Fruit fly (Drosophila melanogaster) whole organism, embryonic: Measurements from ENCODE around the gene Muc30E.

Source experiments
- Asciz ChIP-seq: fragments of 200-800 bp; sonication (Bioruptor generic); optimal IDR thresholded peaks from 2 replicates; lab custom pipeline; 2017; ENCODE audit warnings: missing biosample characterization, mild to moderate bottlenecking, missing genetic modification characterization, missing genetic modification reagents
- Awh ChIP-seq: fragments of 200-800 bp; sonication (Bioruptor generic); IDR thresholded peaks from 2 replicates; pipeline ENCODE4, ENCODE4 v1.3.6; 2022; ENCODE audit warnings: missing biosample characterization, missing genetic modification characterization
- CG1024 ChIP-seq: fragments of 200-800 bp; sonication (Bioruptor generic); IDR thresholded peaks from 2 replicates; pipeline ENCODE4 v1.3.6; 2022; ENCODE audit warnings: missing biosample characterization, missing genetic modification characterization
- CG10267 ChIP-seq: fragments of 200-800 bp; sonication (Bioruptor generic); optimal IDR thresholded peaks from 2 replicates; lab custom pipeline; 2018; ENCODE audit warnings: missing biosample characterization, mild to moderate bottlenecking, missing genetic modification characterization, moderate library complexity
- CG10959 ChIP-seq: fragments of 200-800 bp; sonication (Bioruptor generic); IDR thresholded peaks from 2 replicates; pipeline ENCODE4 v1.3.6; 2022; ENCODE audit warnings: missing biosample characterization, missing genetic modification characterization
- CG12155 ChIP-seq: fragments of 200-800 bp; sonication (Bioruptor generic); optimal IDR thresholded peaks from 3 replicates; lab custom pipeline; 2016; ENCODE audit warnings: missing biosample characterization, missing genetic modification characterization
- CG12299 ChIP-seq: fragments of 200-800 bp; sonication (Bioruptor generic); optimal IDR thresholded peaks from 2 replicates; lab custom pipeline; 2018; ENCODE audit warnings: missing biosample characterization, mild to moderate bottlenecking, missing genetic modification characterization
- CG12769 ChIP-seq: fragments of 200-800 bp; sonication (Bioruptor generic); optimal IDR thresholded peaks from 2 replicates; lab custom pipeline; 2019; ENCODE audit warnings: missing biosample characterization, mild to moderate bottlenecking, missing genetic modification characterization, moderate library complexity
- CG13894 ChIP-seq: fragments of 200-800 bp; sonication (Bioruptor generic); optimal IDR thresholded peaks from 3 replicates; lab custom pipeline; 2018; ENCODE audit warnings: missing biosample characterization, mild to moderate bottlenecking, missing genetic modification characterization, moderate library complexity
- CG14441 ChIP-seq: fragments of 200-800 bp; sonication (Bioruptor generic); IDR thresholded peaks from 2 replicates; pipeline ENCODE4 v1.3.6; 2022; ENCODE audit warnings: missing biosample characterization, missing genetic modification characterization
- CG15011 ChIP-seq: fragments of 200-800 bp; sonication (Bioruptor generic); optimal IDR thresholded peaks from 3 replicates; lab custom pipeline; 2018; ENCODE audit warnings: missing biosample characterization, mild to moderate bottlenecking, missing genetic modification characterization
- CG15514 ChIP-seq: fragments of 200-800 bp; sonication (Bioruptor generic); optimal IDR thresholded peaks from 3 replicates; lab custom pipeline; 2017; ENCODE audit warnings: missing biosample characterization, missing genetic modification characterization, mild to moderate bottlenecking, moderate library complexity, missing genetic modification reagents
- CG1603 ChIP-seq: fragments of 200-800 bp; sonication (Bioruptor generic); optimal IDR thresholded peaks from 2 replicates; lab custom pipeline; 2019; ENCODE audit warnings: missing biosample characterization, mild to moderate bottlenecking, missing genetic modification characterization, moderate library complexity
- CG1647 ChIP-seq: fragments of 200-800 bp; sonication (Bioruptor generic); optimal IDR thresholded peaks from 3 replicates; lab custom pipeline; 2016; ENCODE audit warnings: missing biosample characterization, missing genetic modification characterization
- CG17385 ChIP-seq: fragments of 200-800 bp; sonication (Bioruptor generic); optimal IDR thresholded peaks from 3 replicates; lab custom pipeline; 2018; ENCODE audit warnings: missing biosample characterization, mild to moderate bottlenecking, missing genetic modification characterization
- CG1792 ChIP-seq: fragments of 200-800 bp; sonication (Bioruptor generic); optimal IDR thresholded peaks from 2 replicates; lab custom pipeline; 2016; ENCODE audit warnings: missing biosample characterization, missing genetic modification characterization
- CG31388 ChIP-seq: fragments of 200-800 bp; sonication (Bioruptor generic); optimal IDR thresholded peaks from 2 replicates; lab custom pipeline; 2016; ENCODE audit warnings: missing biosample characterization, missing genetic modification characterization
- CG4282 ChIP-seq: fragments of 200-800 bp; sonication (Bioruptor generic); optimal IDR thresholded peaks from 2 replicates; lab custom pipeline; 2016; ENCODE audit warnings: missing biosample characterization, missing genetic modification characterization
- CG4854 ChIP-seq: fragments of 200-800 bp; sonication (Bioruptor generic); optimal IDR thresholded peaks from 2 replicates; lab custom pipeline; 2016; ENCODE audit warnings: missing biosample characterization, missing genetic modification characterization, inconsistent platforms
- CG7963 ChIP-seq: fragments of 200-800 bp; sonication (Bioruptor generic); IDR thresholded peaks from 3 replicates; pipeline ENCODE4 v1.3.6; 2022; ENCODE audit warnings: missing biosample characterization, missing genetic modification characterization; ENCODE audit not compliant: partially characterized antibody
- CG8924 ChIP-seq: fragments of 200-800 bp; optimal IDR thresholded peaks from 3 replicates; lab custom pipeline; 2019; ENCODE audit warnings: missing biosample characterization, mild to moderate bottlenecking, missing genetic modification characterization, moderate library complexity
- Dad ChIP-seq: fragments of 200-800 bp; sonication (Bioruptor generic); optimal IDR thresholded peaks from 3 replicates; lab custom pipeline; 2016; ENCODE audit warnings: missing biosample characterization, missing genetic modification characterization
- Gug ChIP-seq: fragments of 200-800 bp; sonication (Bioruptor generic); IDR thresholded peaks from 4 replicates; pipeline ENCODE4 v1.3.6; 2022; ENCODE audit warnings: missing biosample characterization, missing genetic modification characterization
- HLH3B ChIP-seq: fragments of 200-800 bp; sonication (Bioruptor generic); IDR thresholded peaks from 2 replicates; pipeline ENCODE4 v1.3.6; 2022; ENCODE audit warnings: missing biosample characterization, missing genetic modification characterization
- Hmx ChIP-seq: fragments of 200-800 bp; sonication (Bioruptor generic); optimal IDR thresholded peaks from 2 replicates; lab custom pipeline; 2016; ENCODE audit warnings: missing biosample characterization, missing genetic modification characterization
- Hr3 ChIP-seq: fragments of 200-800 bp; sonication (Bioruptor generic); optimal IDR thresholded peaks from 3 replicates; lab custom pipeline; 2016; ENCODE audit warnings: missing biosample characterization, missing genetic modification characterization
- Hsf ChIP-seq: fragments of 200-800 bp; sonication (Bioruptor generic); optimal IDR thresholded peaks from 3 replicates; lab custom pipeline; 2016; ENCODE audit warnings: missing biosample characterization, missing genetic modification characterization
- Jarid2 ChIP-seq: fragments of 200-800 bp; sonication (Bioruptor generic); optimal IDR thresholded peaks from 3 replicates; lab custom pipeline; 2017; ENCODE audit warnings: mild to moderate bottlenecking, missing biosample characterization, missing genetic modification reagents, missing genetic modification characterization
- Nf-YA ChIP-seq: fragments of 200-800 bp; sonication (Bioruptor generic); IDR thresholded peaks from 2 replicates; pipeline ENCODE4 v1.3.6; 2022; ENCODE audit warnings: missing biosample characterization, missing genetic modification characterization
- Poxn ChIP-seq: fragments of 200-800 bp; sonication (Bioruptor generic); IDR thresholded peaks from 2 replicates; pipeline ENCODE4 v1.3.6; 2022; ENCODE audit warnings: missing biosample characterization, missing genetic modification characterization
- Stat92E ChIP-seq, 3 experiments: fragments of >200 bp in 2 of 3; fragments of 200-800 bp in 1 of 3; sonication (Bioruptor generic) in 1 of 3; optimal IDR thresholded peaks; 2 replicates each; lab custom pipeline; 2017 to 2019; ENCODE audit warnings: missing biosample characterization in 3 of 3, missing genetic modification characterization in 3 of 3, mild to moderate bottlenecking in 1 of 3, moderate library complexity in 1 of 3
- Trl ChIP-seq, 3 experiments: fragments of >200 bp in 2 of 3; fragments of 200-800 bp in 1 of 3; sonication (Bioruptor generic) in 1 of 3; optimal IDR thresholded peaks; 2 replicates in 1 of 3; 3 replicates in 2 of 3; lab custom pipeline; 2016 to 2017; ENCODE audit warnings: missing biosample characterization in 1 of 3, missing genetic modification characterization in 1 of 3
- az2 ChIP-seq: fragments of 200-800 bp; sonication (Bioruptor generic); optimal IDR thresholded peaks from 3 replicates; lab custom pipeline; 2016; ENCODE audit warnings: missing biosample characterization, missing genetic modification characterization
- corto ChIP-seq: fragments of 200-800 bp; sonication (Bioruptor generic); optimal IDR thresholded peaks from 2 replicates; lab custom pipeline; 2016; ENCODE audit warnings: missing biosample characterization, mild to moderate bottlenecking, missing genetic modification characterization, moderate library complexity
- cwo ChIP-seq: fragments of 200-800 bp; sonication (Bioruptor generic); optimal IDR thresholded peaks from 3 replicates; lab custom pipeline; 2017; ENCODE audit warnings: missing biosample characterization, missing genetic modification characterization, mild to moderate bottlenecking, moderate library complexity, missing genetic modification reagents
- dm ChIP-seq: fragments of 200-800 bp; sonication (Bioruptor generic); optimal IDR thresholded peaks from 3 replicates; lab custom pipeline; 2016; ENCODE audit warnings: missing biosample characterization, missing genetic modification characterization
- dpn ChIP-seq, 2 experiments: fragments of 200-800 bp; sonication (Bioruptor generic); optimal IDR thresholded peaks; 3 replicates each; lab custom pipeline; 2016; ENCODE audit warnings: missing biosample characterization in 2 of 2, missing genetic modification characterization in 2 of 2
- exex ChIP-seq: fragments of 200-800 bp; sonication (Bioruptor generic); optimal IDR thresholded peaks from 4 replicates; lab custom pipeline; 2018; ENCODE audit warnings: missing biosample characterization, mild to moderate bottlenecking, missing genetic modification characterization, moderate library complexity
- gsb ChIP-seq: fragments of 200-800 bp; sonication (Bioruptor generic); IDR thresholded peaks from 2 replicates; pipeline ENCODE4 v1.3.6; 2022; ENCODE audit warnings: missing biosample characterization, missing genetic modification characterization
- hb ChIP-seq: fragments of 200-800 bp; sonication (Bioruptor generic); IDR thresholded peaks from 3 replicates; pipeline ENCODE4 v1.3.6; 2022; ENCODE audit warnings: missing biosample characterization, missing genetic modification characterization; ENCODE audit not compliant: partially characterized antibody
- her ChIP-seq: fragments of 200-800 bp; sonication (Bioruptor generic); optimal IDR thresholded peaks from 2 replicates; lab custom pipeline; 2016; ENCODE audit warnings: missing biosample characterization, missing genetic modification characterization
- hth ChIP-seq: fragments of >200 bp; optimal IDR thresholded peaks from 2 replicates; lab custom pipeline; 2017; ENCODE audit warnings: inconsistent platforms
- insv ChIP-seq, 2 experiments: fragments of 200-800 bp; sonication (Bioruptor generic); optimal IDR thresholded peaks; 3 replicates each; lab custom pipeline; 2016 to 2018; ENCODE audit warnings: missing biosample characterization in 2 of 2, missing genetic modification characterization in 2 of 2
- jumu ChIP-seq: fragments of 200-800 bp; sonication (Bioruptor generic); optimal IDR thresholded peaks from 3 replicates; lab custom pipeline; 2016; ENCODE audit warnings: missing biosample characterization, missing genetic modification characterization
- luna ChIP-seq: fragments of 200-800 bp; sonication (Bioruptor generic); optimal IDR thresholded peaks from 2 replicates; lab custom pipeline; 2016; ENCODE audit warnings: missing biosample characterization, missing genetic modification characterization
- nerfin-2 ChIP-seq: fragments of 200-800 bp; sonication (Bioruptor generic); IDR thresholded peaks from 2 replicates; pipeline ENCODE4 v1.3.6; 2022; ENCODE audit warnings: missing biosample characterization, missing genetic modification characterization; ENCODE audit not compliant: partially characterized antibody
- org-1 ChIP-seq: fragments of 200-800 bp; sonication (Bioruptor generic); optimal IDR thresholded peaks from 2 replicates; lab custom pipeline; 2017; ENCODE audit warnings: missing biosample characterization, missing genetic modification characterization
- pum ChIP-seq: fragments of 200-800 bp; sonication (Bioruptor generic); optimal IDR thresholded peaks from 2 replicates; lab custom pipeline; 2016; ENCODE audit warnings: missing biosample characterization, missing genetic modification characterization
- scrt ChIP-seq: fragments of 200-800 bp; sonication (Bioruptor generic); optimal IDR thresholded peaks from 2 replicates; lab custom pipeline; 2018; ENCODE audit warnings: missing biosample characterization, mild to moderate bottlenecking, missing genetic modification characterization, moderate library complexity
- vvl ChIP-seq: fragments of 200-800 bp; sonication (Bioruptor generic); IDR thresholded peaks from 2 replicates; pipeline ENCODE4 v1.3.6; 2022; ENCODE audit warnings: missing biosample characterization, missing genetic modification characterization
- wek ChIP-seq: fragments of 200-800 bp; sonication (Bioruptor generic); optimal IDR thresholded peaks from 3 replicates; lab custom pipeline; 2018; ENCODE audit warnings: missing biosample characterization, mild to moderate bottlenecking, missing genetic modification characterization, moderate library complexity

Muc30E gene

dm6 chr2L:9943521-9943920, 40.6 kb upstream of the Muc30E start (continued):
- TF ChIP-seq az2 (GFP tag; lab: Kevin White, UChicago) (no peak), cwo (GFP tag; lab: Kevin White, UChicago) (peak; percentile 59), CG15514 (GFP tag; lab: Kevin White, UChicago) (peak; percentile 15), CG17385 (peak; percentile 4), hth (lab: Kevin White, UChicago) (no peak), Hsf (no peak), gsb (GFP tag; lab: Robert Waterston, UW) (no peak), dm (GFP tag; lab: Kevin White, UChicago) (no peak), pum (no peak), CG15011 (GFP tag; lab: Kevin White, UChicago) (no peak), corto (no peak), CG1024 (GFP tag; lab: Robert Waterston, UW) (no peak), Stat92E (GFP tag; optimal IDR thresholded peaks at IDR 0.05; lab: Kevin White, UChicago) (no peak), luna (GFP tag; lab: Kevin White, UChicago) (no peak), Jarid2 (GFP tag; lab: Kevin White, UChicago) (no peak), CG1647 (GFP tag; lab: Kevin White, UChicago) (no peak), Hmx (GFP tag; lab: Kevin White, UChicago) (no peak), CG12299 (no peak), CG12155 (GFP tag; lab: Kevin White, UChicago) (peak; percentile 10), CG14441 (GFP tag; lab: Robert Waterston, UW) (no peak), hb (GFP tag; lab: Robert Waterston, UW) (no peak), Trl (optimal IDR thresholded peaks at IDR 0.05; lab: Kevin White, UChicago) (no peak), Trl (GFP tag; optimal IDR thresholded peaks at IDR 0.05; lab: Kevin White, UChicago) (no peak), org-1 (no peak), Hr3 (GFP tag; lab: Kevin White, UChicago) (no peak), dpn (GFP tag; optimal IDR thresholded peaks at IDR 0.05; lab: Kevin White, UChicago) (no peak), HLH3B (GFP tag; lab: Robert Waterston, UW) (no peak), Gug (no peak), exex (tag; lab: Kevin White, UChicago) (peak; percentile 97), Dad (GFP tag; lab: Kevin White, UChicago) (no peak), CG12769 (tag; lab: Kevin White, UChicago) (peak; percentile 72), insv (GFP tag; optimal IDR thresholded peaks at IDR 0.05; lab: Kevin White, UChicago) (no peak), her (GFP tag; lab: Kevin White, UChicago) (peak; percentile 18), Poxn (GFP tag; lab: Robert Waterston, UW) (no peak), CG10267 (tag; lab: Kevin White, UChicago) (no peak), Nf-YA (GFP tag; lab: Robert Waterston, UW) (no peak), CG1603 (tag; lab: Kevin White, UChicago) (peak; percentile 22), vvl (no peak), CG13894 (tag; lab: Kevin White, UChicago) (peak; percentile 9), Asciz (no peak), nerfin-2 (GFP tag; lab: Robert Waterston, UW) (no peak), CG4854 (GFP tag; lab: Kevin White, UChicago) (no peak), wek (GFP tag; lab: Kevin White, UChicago) (no peak), CG10959 (GFP tag; lab: Robert Waterston, UW) (no peak), scrt (GFP tag; lab: Kevin White, UChicago) (no peak), CG7963 (GFP tag; lab: Robert Waterston, UW) (no peak), CG1792 (GFP tag; lab: Kevin White, UChicago) (no peak), Awh (no peak), CG4282 (GFP tag; lab: Kevin White, UChicago) (no peak), CG8924 (no peak), jumu (no peak), CG31388 (GFP tag; lab: Kevin White, UChicago) (no peak)
